Worm (Caenorhabditis elegans) whole organism, L1 larva: Measurements from ENCODE around the gene alkb-1.

Experiments used
- C04F5.9 ChIP-seq: sonication (generic microtip); optimal IDR thresholded peaks from 2 replicates; lab custom pipeline; 2016; ENCODE audit warnings: missing genetic modification characterization, missing compliant biosample characterization
- Y116A8C.19 ChIP-seq: sonication (generic microtip); optimal IDR thresholded peaks from 2 replicates; lab custom pipeline; 2016; ENCODE audit warnings: missing compliant biosample characterization, missing genetic modification characterization, borderline replicate concordance
- alr-1 ChIP-seq: fragments of 200-800 bp; sonication (Bioruptor generic); optimal IDR thresholded peaks from 2 replicates; lab custom pipeline; 2018; ENCODE audit warnings: borderline replicate concordance, mild to moderate bottlenecking, missing genetic modification characterization, missing compliant biosample characterization
- blmp-1 ChIP-seq: fragments of 150-350 bp; optimal IDR thresholded peaks from 2 replicates; lab custom pipeline; 2014; ENCODE audit warnings: missing biosample characterization, missing genetic modification characterization
- ceh-63 ChIP-seq: fragments of 200-800 bp; sonication (Bioruptor generic); optimal IDR thresholded peaks from 2 replicates; lab custom pipeline; 2018; ENCODE audit warnings: mild to moderate bottlenecking, missing genetic modification characterization, missing compliant biosample characterization
- ceh-8 ChIP-seq: fragments of 200-800 bp; sonication (Bioruptor generic); optimal IDR thresholded peaks from 2 replicates; lab custom pipeline; 2018; ENCODE audit warnings: mild to moderate bottlenecking, missing genetic modification characterization, moderate library complexity, missing compliant biosample characterization
- ceh-88 ChIP-seq: fragments of 200-800 bp; sonication (Bioruptor generic); IDR thresholded peaks from 2 replicates; pipeline ENCODE4 v1.3.6; 2022; ENCODE audit warnings: missing genetic modification characterization, missing compliant biosample characterization
- ces-1 ChIP-seq: fragments of 150-350 bp; optimal IDR thresholded peaks from 2 replicates; lab custom pipeline; 2014; ENCODE audit warnings: missing biosample characterization, missing genetic modification reagents, missing genetic modification characterization
- dpl-1 ChIP-seq, 3 experiments: fragments of 150-350 bp in 2 of 3; sonication (generic microtip) in 1 of 3; optimal IDR thresholded peaks; 2 replicates each; lab custom pipeline; 2014 to 2017; ENCODE audit warnings: missing biosample characterization in 3 of 3, missing genetic modification characterization in 3 of 3, missing genetic modification reagents in 3 of 3
- efl-3 ChIP-seq: fragments of 200-800 bp; sonication (Bioruptor generic); optimal IDR thresholded peaks from 2 replicates; lab custom pipeline; 2018; ENCODE audit warnings: mild to moderate bottlenecking, missing genetic modification characterization, missing compliant biosample characterization
- egl-27 ChIP-seq, 2 experiments: fragments of 150-350 bp in 1 of 2; sonication (generic microtip); optimal IDR thresholded peaks; 3 replicates each; lab custom pipeline; 2017 to 2018; ENCODE audit warnings: missing biosample characterization in 2 of 2, missing genetic modification characterization in 2 of 2, missing genetic modification reagents in 2 of 2
- elt-2 ChIP-seq: sonication (generic microtip); optimal IDR thresholded peaks from 2 replicates; lab custom pipeline; 2016; ENCODE audit warnings: missing genetic modification characterization, mild to moderate bottlenecking, inconsistent platforms, missing compliant biosample characterization, missing genetic modification reagents
- ets-5 ChIP-seq: fragments of 200-800 bp; sonication (Bioruptor generic); IDR thresholded peaks from 2 replicates; pipeline ENCODE4 v1.3.6; 2022; ENCODE audit warnings: missing genetic modification characterization, missing compliant biosample characterization
- fkh-10 ChIP-seq: sonication (generic microtip); optimal IDR thresholded peaks from 2 replicates; lab custom pipeline; 2017; ENCODE audit warnings: missing biosample characterization, missing genetic modification reagents, missing genetic modification characterization
- fkh-8 ChIP-seq: sonication (generic microtip); optimal IDR thresholded peaks from 2 replicates; lab custom pipeline; 2016; ENCODE audit warnings: mild to moderate bottlenecking, missing genetic modification characterization, missing compliant biosample characterization
- hlh-17 ChIP-seq: fragments of 200-800 bp; sonication (Bioruptor generic); optimal IDR thresholded peaks from 2 replicates; lab custom pipeline; 2018; ENCODE audit warnings: missing genetic modification characterization, mild to moderate bottlenecking, missing compliant biosample characterization, moderate library complexity, borderline replicate concordance
- hpl-2 ChIP-seq: fragments of 150-350 bp; optimal IDR thresholded peaks from 2 replicates; lab custom pipeline; 2014; ENCODE audit warnings: missing biosample characterization, missing genetic modification reagents, missing genetic modification characterization
- irx-1 ChIP-seq: sonication (generic microtip); optimal IDR thresholded peaks from 2 replicates; lab custom pipeline; 2016; ENCODE audit warnings: missing genetic modification characterization, missing compliant biosample characterization
- lin-15B ChIP-seq: fragments of 150-350 bp; sonication (generic microtip); optimal IDR thresholded peaks from 3 replicates; lab custom pipeline; 2014; ENCODE audit warnings: missing biosample characterization, missing genetic modification characterization
- lsy-2 ChIP-seq, 2 experiments: fragments of 150-350 bp; optimal IDR thresholded peaks; 2 replicates each; lab custom pipeline; 2014; ENCODE audit warnings: missing biosample characterization in 2 of 2, missing genetic modification characterization in 2 of 2
- mef-2 ChIP-seq: fragments of 150-350 bp; optimal IDR thresholded peaks from 2 replicates; lab custom pipeline; 2014; ENCODE audit warnings: missing biosample characterization, missing genetic modification characterization
- nhr-19 ChIP-seq: fragments of 200-800 bp; sonication (Bioruptor generic); conservative IDR thresholded peaks from 2 replicates; pipeline ENCODE4 v1.3.6; 2022; ENCODE audit warnings: missing genetic modification characterization, missing compliant biosample characterization
- nhr-20 ChIP-seq: sonication (generic microtip); optimal IDR thresholded peaks from 2 replicates; lab custom pipeline; 2016; ENCODE audit warnings: mild to moderate bottlenecking, missing genetic modification characterization, missing compliant biosample characterization
- nhr-47 ChIP-seq: sonication (generic microtip); optimal IDR thresholded peaks from 2 replicates; lab custom pipeline; 2016; ENCODE audit warnings: mild to moderate bottlenecking, missing genetic modification characterization, moderate library complexity, missing compliant biosample characterization
- nhr-71 ChIP-seq: sonication (generic microtip); optimal IDR thresholded peaks from 2 replicates; lab custom pipeline; 2016; ENCODE audit warnings: mild to moderate bottlenecking, missing genetic modification characterization, moderate library complexity, missing compliant biosample characterization
- nhr-76 ChIP-seq: sonication (generic microtip); optimal IDR thresholded peaks from 2 replicates; lab custom pipeline; 2017; ENCODE audit warnings: missing biosample characterization, missing genetic modification characterization
- nhr-84 ChIP-seq: sonication (generic microtip); optimal IDR thresholded peaks from 2 replicates; lab custom pipeline; 2017; ENCODE audit warnings: missing biosample characterization, missing genetic modification characterization
- nhr-85 ChIP-seq: sonication (generic microtip); peaks from one replicate; lab custom pipeline; 2016; ENCODE audit warnings: missing genetic modification characterization, inconsistent platforms, missing compliant biosample characterization
- nhr-90 ChIP-seq: sonication (generic microtip); optimal IDR thresholded peaks from 2 replicates; lab custom pipeline; 2016; ENCODE audit warnings: mild to moderate bottlenecking, missing genetic modification characterization, missing compliant biosample characterization; ENCODE audit not compliant: poor library complexity
- pax-3 ChIP-seq: fragments of 200-800 bp; sonication (Bioruptor generic); optimal IDR thresholded peaks from 2 replicates; lab custom pipeline; 2018; ENCODE audit warnings: mild to moderate bottlenecking, missing genetic modification characterization, moderate library complexity, missing compliant biosample characterization
- pqm-1 ChIP-seq: sonication (generic microtip); optimal IDR thresholded peaks from 3 replicates; lab custom pipeline; 2017; ENCODE audit warnings: missing biosample characterization, missing genetic modification characterization
- rnt-1 ChIP-seq: sonication (generic microtip); optimal IDR thresholded peaks from 2 replicates; lab custom pipeline; 2016; ENCODE audit warnings: mild to moderate bottlenecking, missing genetic modification characterization, moderate library complexity, missing compliant biosample characterization
- skn-1 ChIP-seq: fragments of 150-350 bp; optimal IDR thresholded peaks from 2 replicates; lab custom pipeline; 2014; ENCODE audit warnings: missing biosample characterization, missing genetic modification characterization
- sup-37 ChIP-seq: fragments of 200-800 bp; sonication (Bioruptor generic); optimal IDR thresholded peaks from 2 replicates; lab custom pipeline; 2018; ENCODE audit warnings: mild to moderate bottlenecking, missing genetic modification characterization, missing compliant biosample characterization
- swsn-7 ChIP-seq: sonication (generic microtip); optimal IDR thresholded peaks from 2 replicates; lab custom pipeline; 2016; ENCODE audit warnings: missing genetic modification characterization, missing compliant biosample characterization
- tlp-1 ChIP-seq: fragments of 150-350 bp; optimal IDR thresholded peaks from 2 replicates; lab custom pipeline; 2014; ENCODE audit warnings: missing biosample characterization, missing genetic modification characterization
- unc-130 ChIP-seq: fragments of 150-350 bp; optimal IDR thresholded peaks from 2 replicates; lab custom pipeline; 2017; ENCODE audit warnings: missing biosample characterization, missing genetic modification characterization, inconsistent platforms
- unc-30 ChIP-seq: sonication (generic microtip); optimal IDR thresholded peaks from 2 replicates; lab custom pipeline; 2017; ENCODE audit warnings: missing biosample characterization, missing genetic modification characterization
- unc-62 ChIP-seq: fragments of 150-350 bp; optimal IDR thresholded peaks from 2 replicates; lab custom pipeline; 2014; ENCODE audit warnings: missing biosample characterization, missing genetic modification reagents, missing genetic modification characterization
- vab-15 ChIP-seq: sonication (generic microtip); optimal IDR thresholded peaks from 2 replicates; lab custom pipeline; 2017; ENCODE audit warnings: missing genotype, mild to moderate bottlenecking, missing genetic modification characterization, missing compliant biosample characterization
- xbp-1 ChIP-seq: sonication (generic microtip); optimal IDR thresholded peaks from 2 replicates; lab custom pipeline; 2016; ENCODE audit warnings: missing genetic modification characterization, missing compliant biosample characterization
- zip-4 ChIP-seq: fragments of 200-800 bp; sonication (Bioruptor generic); optimal IDR thresholded peaks from 2 replicates; lab custom pipeline; 2018; ENCODE audit warnings: mild to moderate bottlenecking, missing genetic modification characterization, moderate library complexity, missing compliant biosample characterization
- ztf-11 ChIP-seq, 2 experiments: sonication (generic microtip); optimal IDR thresholded peaks; 2 replicates each; lab custom pipeline; 2016 to 2017; ENCODE audit warnings: missing genetic modification characterization in 2 of 2, missing biosample characterization in 1 of 2, missing compliant biosample characterization in 1 of 2
- ztf-4 ChIP-seq: fragments of 150-350 bp; optimal IDR thresholded peaks from 2 replicates; lab custom pipeline; 2014; ENCODE audit warnings: missing biosample characterization, missing genetic modification characterization

The alkb-1 gene

ce11 chrII:1397703-1398102 is 14.5 kb upstream of the alkb-1 start, which contains the start of gene F54D12.8:
Gene F54D12.8, minus strand, starts transcription at chrII:1398038.
- TF ChIP-seq ceh-8 (GFP tag; lab: Kevin White, UChicago) = no peak
- TF ChIP-seq ets-5 (GFP tag; lab: Robert Waterston, UW) = no peak
- TF ChIP-seq fkh-8 (tag; lab: Kevin White, UChicago) = no peak

ce11 chrII:1398396-1398795 is 13.8 kb upstream of the alkb-1 start, which contains the start of gene F54D12.2:
Gene F54D12.2, plus strand, starts transcription at chrII:1398696.
- TF ChIP-seq ceh-88 (GFP tag; lab: Robert Waterston, UW) (no peak), xbp-1 (tag; lab: Kevin White, UChicago) (no peak), swsn-7 (no peak), efl-3 (GFP tag; lab: Kevin White, UChicago) (no peak), C04F5.9 (tag; lab: Kevin White, UChicago) (no peak), alr-1 (tag; lab: Kevin White, UChicago) (no peak), pqm-1 (tag; lab: Kevin White, UChicago) (no peak), vab-15 (no peak)

- TF ChIP-seq ztf-4 (tag; lab: Kevin White, UChicago) = no peak
- no peak for TF ChIP-seq Y116A8C.19 (tag; lab: Kevin White, UChicago)
- TF ChIP-seq unc-130 (tag; lab: Kevin White, UChicago) = no peak
- no peak for TF ChIP-seq hlh-17 (GFP tag; lab: Kevin White, UChicago)
- TF ChIP-seq ceh-63 (GFP tag; lab: Kevin White, UChicago) = no peak
- TF ChIP-seq irx-1 (tag; lab: Kevin White, UChicago) = no peak
- no peak for TF ChIP-seq tlp-1 (tag; lab: Kevin White, UChicago)
- no peak for TF ChIP-seq ces-1
- no peak for TF ChIP-seq nhr-84 (tag; lab: Kevin White, UChicago)
- TF ChIP-seq ztf-11 (tag; optimal IDR thresholded peaks at IDR 0.05; lab: Kevin White, UChicago) = no peak
- no peak for TF ChIP-seq nhr-71 (tag; lab: Kevin White, UChicago)
- no peak for TF ChIP-seq lin-15B (tag; lab: Kevin White, UChicago)
- no peak for TF ChIP-seq elt-2 (tag; lab: Kevin White, UChicago)
- TF ChIP-seq unc-30 (tag; lab: Kevin White, UChicago) = no peak
- TF ChIP-seq skn-1 (tag; lab: Kevin White, UChicago) = no peak
- no peak for TF ChIP-seq nhr-20 (tag; lab: Kevin White, UChicago)
Measured at ce11 chrII:1400105-1400504, 12.1 kb upstream of the alkb-1 start, which contains the start of gene F54D12.1. Gene F54D12.1, plus strand, starts transcription at chrII:1400405.

DNA sequence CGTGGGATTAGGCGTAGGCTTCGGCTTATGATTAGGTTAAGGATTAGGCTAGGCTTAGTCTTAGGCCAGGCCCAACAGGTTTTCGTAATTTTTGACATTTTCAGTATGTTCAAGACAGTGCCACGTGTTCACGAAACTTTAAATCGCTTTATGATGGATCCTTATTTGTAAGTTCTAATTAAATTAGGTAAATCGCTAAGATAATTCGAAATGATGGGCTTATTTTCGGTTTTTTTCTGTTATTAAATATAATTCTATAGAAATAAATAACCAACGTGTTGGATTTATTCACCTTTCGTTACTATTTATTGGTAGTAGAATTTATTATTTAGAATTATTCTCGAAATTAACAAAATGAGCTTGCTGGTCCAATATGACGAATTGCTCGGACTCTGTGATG is 10.7 kb upstream of the alkb-1 start, which contains the start of gene Y51H7C.8:
Gene Y51H7C.8 (plus strand): TSS at position 301 of the 400 bp plus-strand sequence.
- no peak for TF ChIP-seq nhr-19 (GFP tag; lab: Robert Waterston, UW)

DNA sequence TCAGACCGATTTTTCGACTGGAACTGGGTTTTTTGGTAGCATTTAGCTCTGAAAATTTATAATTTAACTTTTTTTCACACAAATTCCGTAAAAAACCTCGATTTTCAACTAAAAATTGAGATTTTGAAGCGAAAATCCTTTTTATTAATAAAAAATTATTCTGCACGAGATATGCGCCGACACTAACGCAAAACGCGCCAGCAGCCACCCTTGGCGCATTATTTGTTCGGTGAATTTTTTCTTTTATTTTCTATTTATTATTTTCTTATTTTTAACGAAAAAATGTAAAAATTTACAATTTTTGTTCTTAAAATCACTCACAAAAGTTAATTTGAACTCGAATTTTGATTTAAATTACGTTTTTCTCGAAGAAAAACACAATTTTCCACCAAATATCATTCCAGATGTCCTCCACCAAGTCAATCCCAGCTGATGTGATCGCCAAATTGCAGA is 10.0 kb upstream of the alkb-1 start, which contains the start of gene Y51H7C.7:
Gene Y51H7C.7 (plus strand): TSS at position 403 of the 453 bp plus-strand sequence.
- TF ChIP-seq efl-3 (GFP tag; lab: Kevin White, UChicago) (no peak), dpl-1 (GFP tag; optimal IDR thresholded peaks at IDR 0.05; lab: Kevin White, UChicago) (peak; percentile 56 to 76 (median 74)), ztf-11 (tag; optimal IDR thresholded peaks at IDR 0.05; lab: Kevin White, UChicago) (peak in 1 of 2 experiments; percentile 57), pax-3 (no peak), rnt-1 (tag; lab: Kevin White, UChicago) (peak; percentile 73), mef-2 (tag; lab: Kevin White, UChicago) (no peak), lsy-2 (tag; optimal IDR thresholded peaks at IDR 0.05; lab: Kevin White, UChicago) (peak in 1 of 2 experiments; percentile 84), ztf-4 (tag; lab: Kevin White, UChicago) (no peak), fkh-10 (GFP tag; lab: Kevin White, UChicago) (no peak), unc-30 (tag; lab: Kevin White, UChicago) (no peak), ceh-63 (GFP tag; lab: Kevin White, UChicago) (no peak), unc-62 (no peak), nhr-90 (tag; lab: Kevin White, UChicago) (peak; percentile 74), nhr-76 (tag; lab: Kevin White, UChicago) (no peak), elt-2 (tag; lab: Kevin White, UChicago) (peak; percentile 25), blmp-1 (tag; lab: Kevin White, UChicago) (no peak), sup-37 (GFP tag; lab: Kevin White, UChicago) (no peak), nhr-47 (peak; percentile 85), lin-15B (tag; lab: Kevin White, UChicago) (peak; percentile 45), hpl-2 (GFP tag; lab: Kevin White, UChicago) (no peak), zip-4 (no peak), nhr-85 (tag; lab: Kevin White, UChicago) (no peak), egl-27 (tag; optimal IDR thresholded peaks at IDR 0.05; lab: Kevin White, UChicago) (no peak)
